Fruit fly (Drosophila melanogaster) whole organism, prepupa: ENCODE measurements around the gene CG9257.

ENCODE experiments used
- Blimp-1 ChIP-seq: fragments of 200-800 bp; sonication (Bioruptor generic); optimal IDR thresholded peaks from 3 replicates; lab custom pipeline; 2017; ENCODE audit warnings: missing biosample characterization, missing genetic modification characterization, mild to moderate bottlenecking, moderate library complexity, missing genetic modification reagents
- CG10631 ChIP-seq: fragments of 200-800 bp; sonication (Bioruptor generic); optimal IDR thresholded peaks from 2 replicates; lab custom pipeline; 2016; ENCODE audit warnings: missing biosample characterization, missing genetic modification characterization
- CG11294 ChIP-seq: fragments of 200-800 bp; sonication (Bioruptor generic); IDR thresholded peaks from 2 replicates; pipeline ENCODE4 v1.3.6; 2022; ENCODE audit warnings: missing biosample characterization, missing genetic modification characterization
- CG11762 ChIP-seq: fragments of 200-800 bp; sonication (Bioruptor generic); optimal IDR thresholded peaks from 3 replicates; lab custom pipeline; 2016; ENCODE audit warnings: missing biosample characterization, missing genetic modification characterization; ENCODE audit not compliant: insufficient read depth
- CG11902 ChIP-seq: fragments of 200-800 bp; sonication (Bioruptor generic); optimal IDR thresholded peaks from 3 replicates; lab custom pipeline; 2016; ENCODE audit warnings: missing biosample characterization, missing genetic modification characterization
- CG15336 ChIP-seq: fragments of 200-800 bp; sonication (Bioruptor generic); IDR thresholded peaks from 2 replicates; pipeline ENCODE4 v1.3.6; 2022; ENCODE audit warnings: missing biosample characterization, missing genetic modification characterization
- CG1621 ChIP-seq: fragments of 200-800 bp; sonication (Bioruptor generic); optimal IDR thresholded peaks from 3 replicates; lab custom pipeline; 2018; ENCODE audit warnings: missing biosample characterization, mild to moderate bottlenecking, missing genetic modification characterization
- CG16779 ChIP-seq: fragments of 200-800 bp; sonication (Bioruptor generic); optimal IDR thresholded peaks from 3 replicates; lab custom pipeline; 2017; ENCODE audit warnings: missing biosample characterization, mild to moderate bottlenecking, missing genetic modification characterization
- CG31627 ChIP-seq: fragments of 200-800 bp; sonication (Bioruptor generic); optimal IDR thresholded peaks from 3 replicates; lab custom pipeline; 2016; ENCODE audit warnings: missing biosample characterization, missing genetic modification characterization
- CG32006 ChIP-seq: fragments of 200-800 bp; sonication (Bioruptor generic); optimal IDR thresholded peaks from 3 replicates; lab custom pipeline; 2017; ENCODE audit warnings: missing biosample characterization, mild to moderate bottlenecking, missing genetic modification characterization
- CG34406 ChIP-seq: fragments of 200-800 bp; sonication (Bioruptor generic); optimal IDR thresholded peaks from 3 replicates; lab custom pipeline; 2016; ENCODE audit warnings: missing biosample characterization, missing genetic modification characterization
- CG4318 ChIP-seq: fragments of 200-800 bp; sonication (Bioruptor generic); optimal IDR thresholded peaks from 3 replicates; lab custom pipeline; 2017; ENCODE audit warnings: missing biosample characterization, mild to moderate bottlenecking, missing genetic modification characterization
- CG6163 ChIP-seq: fragments of 200-800 bp; sonication (Bioruptor generic); IDR thresholded peaks from 3 replicates; pipeline ENCODE4 v1.3.6; 2022; ENCODE audit warnings: missing biosample characterization, missing genetic modification characterization
- CG6276 ChIP-seq: fragments of 200-800 bp; sonication (Bioruptor generic); optimal IDR thresholded peaks from 2 replicates; lab custom pipeline; 2017; ENCODE audit warnings: missing biosample characterization, mild to moderate bottlenecking, missing genetic modification characterization
- CG6792 ChIP-seq: fragments of 200-800 bp; sonication (Bioruptor generic); optimal IDR thresholded peaks from 3 replicates; lab custom pipeline; 2016; ENCODE audit warnings: missing biosample characterization, missing genetic modification characterization
- CG6808 ChIP-seq: fragments of 200-800 bp; sonication (Bioruptor generic); optimal IDR thresholded peaks from 3 replicates; lab custom pipeline; 2017; ENCODE audit warnings: missing biosample characterization, missing genetic modification characterization, mild to moderate bottlenecking, moderate library complexity, missing genetic modification reagents
- CG6854 ChIP-seq: fragments of 200-800 bp; sonication (Bioruptor generic); optimal IDR thresholded peaks from 2 replicates; lab custom pipeline; 2017; ENCODE audit warnings: missing biosample characterization, mild to moderate bottlenecking, missing genetic modification characterization
- CG7368 ChIP-seq: fragments of 200-800 bp; sonication (Bioruptor generic); optimal IDR thresholded peaks from 3 replicates; lab custom pipeline; 2016; ENCODE audit warnings: missing biosample characterization, missing genetic modification characterization
- CG8119 ChIP-seq: fragments of 200-800 bp; sonication (Bioruptor generic); IDR thresholded peaks from 3 replicates; pipeline ENCODE4 v1.3.6; 2022; ENCODE audit warnings: missing biosample characterization, missing genetic modification characterization
- CG8319 ChIP-seq: fragments of 200-800 bp; sonication (Bioruptor generic); optimal IDR thresholded peaks from 3 replicates; lab custom pipeline; 2016; ENCODE audit warnings: missing biosample characterization, missing genetic modification characterization
- CG8632 ChIP-seq: fragments of 200-800 bp; sonication (Bioruptor generic); optimal IDR thresholded peaks from 3 replicates; lab custom pipeline; 2016; ENCODE audit warnings: missing biosample characterization, missing genetic modification characterization
- Eip75B ChIP-seq: fragments of 200-800 bp; sonication (Bioruptor generic); optimal IDR thresholded peaks from 3 replicates; lab custom pipeline; 2016; ENCODE audit warnings: missing biosample characterization, missing genetic modification characterization
- Eip78C ChIP-seq: fragments of 200-800 bp; sonication (Bioruptor generic); peaks from one replicate; lab custom pipeline; 2016; ENCODE audit warnings: missing biosample characterization, missing genetic modification characterization
- Eip93F ChIP-seq: fragments of 200-800 bp; sonication (Bioruptor generic); optimal IDR thresholded peaks from 2 replicates; lab custom pipeline; 2016; ENCODE audit warnings: missing biosample characterization, mild to moderate bottlenecking, missing genetic modification characterization
- Ets21C ChIP-seq: fragments of 200-800 bp; sonication (Bioruptor generic); optimal IDR thresholded peaks from 3 replicates; lab custom pipeline; 2016; ENCODE audit warnings: missing biosample characterization, missing genetic modification characterization
- Ets96B ChIP-seq: fragments of 200-800 bp; optimal IDR thresholded peaks from 2 replicates; lab custom pipeline; 2019; ENCODE audit warnings: missing biosample characterization, mild to moderate bottlenecking, missing genetic modification characterization, moderate library complexity
- Gug ChIP-seq: fragments of 200-800 bp; sonication (Bioruptor generic); IDR thresholded peaks from 2 replicates; pipeline ENCODE4 v1.3.6; 2022; ENCODE audit warnings: missing biosample characterization, missing genetic modification characterization
- Hr38 ChIP-seq: sonication (Bioruptor generic); optimal IDR thresholded peaks from 2 replicates; lab custom pipeline; 2016; ENCODE audit warnings: missing biosample characterization, missing genetic modification characterization
- Hr39 ChIP-seq: fragments of 200-800 bp; sonication (Bioruptor generic); optimal IDR thresholded peaks from 2 replicates; lab custom pipeline; 2016; ENCODE audit warnings: missing biosample characterization, missing genetic modification characterization
- Hr4 ChIP-seq: fragments of 200-800 bp; sonication (Bioruptor generic); optimal IDR thresholded peaks from 3 replicates; lab custom pipeline; 2016; ENCODE audit warnings: missing biosample characterization, missing genetic modification characterization
- Lpt ChIP-seq: fragments of 200-800 bp; sonication (Bioruptor generic); optimal IDR thresholded peaks from 3 replicates; lab custom pipeline; 2016; ENCODE audit warnings: missing biosample characterization, missing genetic modification characterization
- Met ChIP-seq: fragments of 200-800 bp; sonication (Bioruptor generic); optimal IDR thresholded peaks from 3 replicates; lab custom pipeline; 2016; ENCODE audit warnings: missing biosample characterization, missing genetic modification characterization
- OdsH ChIP-seq: fragments of 200-800 bp; sonication (Bioruptor generic); optimal IDR thresholded peaks from 3 replicates; lab custom pipeline; 2016; ENCODE audit warnings: missing biosample characterization, missing genetic modification characterization
- Smox ChIP-seq: fragments of 200-800 bp; sonication (Bioruptor generic); optimal IDR thresholded peaks from 3 replicates; lab custom pipeline; 2016; ENCODE audit warnings: missing biosample characterization, missing genetic modification characterization
- Sox102F ChIP-seq: fragments of 200-800 bp; sonication (Bioruptor generic); optimal IDR thresholded peaks from 2 replicates; lab custom pipeline; 2016; ENCODE audit warnings: missing biosample characterization, mild to moderate bottlenecking, missing genetic modification characterization
- Sox14 ChIP-seq: fragments of 200-800 bp; sonication (Bioruptor generic); optimal IDR thresholded peaks from 3 replicates; lab custom pipeline; 2016; ENCODE audit warnings: missing biosample characterization, missing genetic modification characterization
- Sox15 ChIP-seq: fragments of 200-800 bp; sonication (Bioruptor generic); optimal IDR thresholded peaks from 3 replicates; lab custom pipeline; 2016; ENCODE audit warnings: missing biosample characterization, missing genetic modification characterization
- achi ChIP-seq: fragments of 200-800 bp; sonication (Bioruptor generic); optimal IDR thresholded peaks from 3 replicates; lab custom pipeline; 2016; ENCODE audit warnings: missing biosample characterization, missing genetic modification characterization
- acj6 ChIP-seq: fragments of 200-800 bp; sonication (Bioruptor generic); optimal IDR thresholded peaks from 3 replicates; lab custom pipeline; 2016; ENCODE audit warnings: missing biosample characterization, missing genetic modification characterization
- cyc ChIP-seq: fragments of 200-800 bp; sonication (Bioruptor generic); optimal IDR thresholded peaks from 3 replicates; lab custom pipeline; 2016; ENCODE audit warnings: missing biosample characterization, missing genetic modification characterization
- dac ChIP-seq: fragments of 200-800 bp; sonication (Bioruptor generic); optimal IDR thresholded peaks from 2 replicates; lab custom pipeline; 2017; ENCODE audit warnings: missing biosample characterization, mild to moderate bottlenecking, missing genetic modification characterization
- eg ChIP-seq: fragments of 200-800 bp; sonication (Bioruptor generic); IDR thresholded peaks from 3 replicates; pipeline ENCODE4 v1.3.6; 2022; ENCODE audit warnings: missing biosample characterization, missing genetic modification characterization
- esn ChIP-seq: fragments of 200-800 bp; sonication (Bioruptor generic); optimal IDR thresholded peaks from 2 replicates; lab custom pipeline; 2016; ENCODE audit warnings: missing biosample characterization, mild to moderate bottlenecking, missing genetic modification characterization, moderate library complexity
- fd59A ChIP-seq: fragments of 200-800 bp; sonication (Bioruptor generic); optimal IDR thresholded peaks from 2 replicates; lab custom pipeline; 2017; ENCODE audit warnings: missing biosample characterization, mild to moderate bottlenecking, missing genetic modification characterization, missing genetic modification reagents
- fd85E ChIP-seq: fragments of 200-800 bp; sonication (Bioruptor generic); optimal IDR thresholded peaks from 3 replicates; lab custom pipeline; 2016; ENCODE audit warnings: missing biosample characterization, missing genetic modification characterization
- fkh ChIP-seq: fragments of 200-800 bp; sonication (Bioruptor generic); optimal IDR thresholded peaks from 3 replicates; lab custom pipeline; 2017; ENCODE audit warnings: missing biosample characterization, mild to moderate bottlenecking, missing genetic modification characterization, moderate library complexity
- lz ChIP-seq: fragments of 200-800 bp; sonication (Bioruptor generic); optimal IDR thresholded peaks from 3 replicates; lab custom pipeline; 2016; ENCODE audit warnings: missing biosample characterization, missing genetic modification characterization
- net ChIP-seq: fragments of 200-800 bp; sonication (Bioruptor generic); optimal IDR thresholded peaks from 3 replicates; lab custom pipeline; 2016; ENCODE audit warnings: missing biosample characterization, missing genetic modification characterization
- pdm3 ChIP-seq: fragments of 200-800 bp; sonication (Bioruptor generic); optimal IDR thresholded peaks from 3 replicates; lab custom pipeline; 2016; ENCODE audit warnings: missing biosample characterization, missing genetic modification characterization
- salr ChIP-seq, 2 experiments: fragments of 200-800 bp; sonication (Bioruptor generic); optimal IDR thresholded peaks; 3 replicates each; lab custom pipeline; 2016 to 2018; ENCODE audit warnings: missing biosample characterization in 2 of 2, missing genetic modification characterization in 2 of 2, mild to moderate bottlenecking in 1 of 2
- spab ChIP-seq: fragments of 200-800 bp; sonication (Bioruptor generic); optimal IDR thresholded peaks from 2 replicates; lab custom pipeline; 2017; ENCODE audit warnings: missing biosample characterization, mild to moderate bottlenecking, missing genetic modification characterization, missing genetic modification reagents
- ss ChIP-seq, 2 experiments: fragments of 200-800 bp; sonication (Bioruptor generic); optimal IDR thresholded peaks; 2 replicates in 1 of 2; 3 replicates in 1 of 2; lab custom pipeline; 2017 to 2018; ENCODE audit warnings: mild to moderate bottlenecking in 2 of 2, missing biosample characterization in 2 of 2, missing genetic modification characterization in 2 of 2, moderate library complexity in 1 of 2
- svp ChIP-seq: fragments of 200-800 bp; sonication (Bioruptor generic); peaks from one replicate; lab custom pipeline; 2016; ENCODE audit warnings: missing biosample characterization, missing genetic modification characterization
- topi ChIP-seq: fragments of 200-800 bp; sonication (Bioruptor generic); optimal IDR thresholded peaks from 3 replicates; lab custom pipeline; 2016; ENCODE audit warnings: missing biosample characterization, missing genetic modification characterization

Gene CG9257

DNA sequence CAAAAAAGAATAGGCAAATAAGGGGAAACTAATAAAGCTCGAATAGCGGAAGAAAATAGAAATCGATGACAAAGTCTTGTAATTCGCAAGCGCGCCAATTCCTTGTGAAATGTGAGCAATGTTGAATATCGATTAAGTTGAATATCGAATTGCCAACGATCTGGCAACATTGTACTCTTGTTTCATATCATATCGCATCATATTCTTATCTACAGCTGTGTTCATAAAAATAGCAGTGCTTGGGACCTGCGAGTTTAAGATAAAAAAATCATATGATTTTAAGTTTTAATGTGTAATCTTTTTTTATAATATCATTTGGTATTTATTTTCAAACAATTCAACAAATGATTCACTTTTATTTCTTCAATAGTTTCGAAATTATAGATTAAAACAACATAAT lies 46.5 kb downstream of the CG9257 start:
- TF ChIP-seq CG6276 (GFP tag; lab: Kevin White, UChicago) (no peak), CG8632 (no peak), Sox15 (GFP tag; lab: Kevin White, UChicago) (no peak), Sox102F (GFP tag; lab: Kevin White, UChicago) (no peak), Eip78C (no peak), Hr39 (GFP tag; lab: Kevin White, UChicago) (no peak), CG11902 (GFP tag; lab: Kevin White, UChicago) (no peak), CG1621 (tag; lab: Kevin White, UChicago) (no peak), CG6808 (GFP tag; lab: Kevin White, UChicago) (no peak), Hr4 (no peak), topi (GFP tag; lab: Kevin White, UChicago) (peak; percentile 33), lz (GFP tag; lab: Kevin White, UChicago) (peak; percentile 35), CG8119 (no peak; the same call in 2 of the 3 replicates), Blimp-1 (GFP tag; lab: Kevin White, UChicago) (no peak), CG6163 (GFP tag; lab: Robert Waterston, UW) (peak; percentile 71; the same call in 2 of the 3 replicates), salr (GFP tag; optimal IDR thresholded peaks at IDR 0.05; lab: Kevin White, UChicago) (no peak), Smox (GFP tag; lab: Kevin White, UChicago) (no peak), CG11294 (GFP tag; lab: Robert Waterston, UW) (no peak), achi (GFP tag; lab: Kevin White, UChicago) (no peak), Sox14 (GFP tag; lab: Kevin White, UChicago) (no peak), CG10631 (GFP tag; lab: Kevin White, UChicago) (peak; percentile 40), fd85E (GFP tag; lab: Kevin White, UChicago) (no peak), cyc (GFP tag; lab: Kevin White, UChicago) (peak; percentile 16), acj6 (GFP tag; lab: Kevin White, UChicago) (peak; percentile 20), Lpt (no peak), svp (GFP tag; lab: Kevin White, UChicago) (no peak), CG31627 (GFP tag; lab: Kevin White, UChicago) (peak; percentile 27), pdm3 (GFP tag; lab: Kevin White, UChicago) (no peak), CG34406 (GFP tag; lab: Kevin White, UChicago) (no peak), CG16779 (tag; lab: Kevin White, UChicago) (no peak), CG11762 (no peak), Eip75B (GFP tag; lab: Kevin White, UChicago) (no peak), fd59A (no peak), Met (GFP tag; lab: Kevin White, UChicago) (no peak), dac (GFP tag; lab: Kevin White, UChicago) (no peak), Gug (GFP tag; lab: Robert Waterston, UW) (no peak), CG32006 (no peak), CG7368 (GFP tag; lab: Kevin White, UChicago) (no peak), net (GFP tag; lab: Kevin White, UChicago) (no peak), CG15336 (GFP tag; lab: Robert Waterston, UW) (peak; percentile 71), ss (GFP tag; optimal IDR thresholded peaks at IDR 0.05; lab: Kevin White, UChicago) (no peak), Hr38 (no peak), fkh (GFP tag; lab: Kevin White, UChicago) (no peak), CG4318 (no peak), CG8319 (GFP tag; lab: Kevin White, UChicago) (no peak), esn (peak; percentile 43), CG6854 (GFP tag; lab: Kevin White, UChicago) (no peak), Eip93F (GFP tag; lab: Kevin White, UChicago) (no peak), CG6792 (GFP tag; lab: Kevin White, UChicago) (no peak), spab (no peak), Ets96B (tag; lab: Kevin White, UChicago) (peak; percentile 53), Ets21C (no peak), OdsH (GFP tag; lab: Kevin White, UChicago) (no peak), eg (GFP tag; lab: Robert Waterston, UW) (no peak)
